Worm (Caenorhabditis elegans): ENCODE results near the gene cmk-1.

DNA sequence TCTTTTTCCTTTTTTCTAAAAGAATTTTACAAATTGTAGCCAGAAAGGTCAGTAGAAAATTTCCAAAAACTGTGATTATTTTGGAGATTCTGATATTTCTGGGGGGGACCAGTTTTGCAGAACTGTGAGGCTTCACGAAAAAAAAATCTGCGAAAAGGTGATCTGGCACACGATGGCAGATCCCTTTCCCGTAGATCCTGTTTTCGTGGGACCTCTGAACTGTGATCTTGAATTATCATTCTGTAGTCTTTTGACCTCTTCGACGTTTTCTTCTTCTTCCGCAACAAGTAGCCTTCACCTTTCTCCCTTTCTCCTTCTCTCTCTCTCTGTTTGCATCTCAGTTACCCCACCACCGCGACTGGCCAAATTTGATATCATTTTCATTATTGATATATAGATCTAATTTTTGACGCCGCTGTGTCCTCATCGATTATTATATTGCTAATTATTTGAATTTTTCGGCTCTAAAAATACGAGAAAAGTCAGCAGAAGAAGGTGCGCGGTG is 29.7 kb downstream of the cmk-1 start:
- no peak for TF ChIP-seq ceh-28 (tag; optimal IDR thresholded peaks at IDR 0.05)
- no peak for TF ChIP-seq nhr-25 (tag; optimal IDR thresholded peaks at IDR 0.05)
- no peak for TF ChIP-seq nhr-76 (tag; optimal IDR thresholded peaks at IDR 0.05)
- no peak for TF ChIP-seq daf-12 (tag; optimal IDR thresholded peaks at IDR 0.05)
- TF ChIP-seq ceh-9 (tag; optimal IDR thresholded peaks at IDR 0.05): no peak

All from whole organism, L3 larva.